Fruit fly (Drosophila melanogaster): ENCODE measurements around the gene Ncoa6.

The Ncoa6 gene

dm6 chr2L:5306373-5306997 lies 20.0 kb downstream of the Ncoa6 start (continued):
- TF ChIP-seq en (GFP tag; optimal IDR thresholded peaks at IDR 0.05) (no peak), CG6272 (GFP tag; IDR thresholded peaks at IDR 0.05) (no peak), klu (GFP tag; IDR thresholded peaks at IDR 0.05) (no peak), CG17359 (tag; optimal IDR thresholded peaks at IDR 0.05) (no peak), otp (GFP tag; IDR thresholded peaks at IDR 0.05) (0 out of 3 replicates have a peak, but pooled peaks have one; percentile 20), Abd-B (GFP tag; optimal IDR thresholded peaks at IDR 0.05) (no peak), Oaz (GFP tag; IDR thresholded peaks at IDR 0.05) (no peak), Dll (GFP tag; IDR thresholded peaks at IDR 0.05; ENCODE audit: partially characterized antibody) (no peak), CG4424 (GFP tag; optimal IDR thresholded peaks at IDR 0.05) (no peak), Tbp (GFP tag; optimal IDR thresholded peaks at IDR 0.05) (no peak), Sry-δ (GFP tag; optimal IDR thresholded peaks at IDR 0.05) (no peak), CG8944 (GFP tag; optimal IDR thresholded peaks at IDR 0.05) (no peak), gro (GFP tag; optimal IDR thresholded peaks at IDR 0.05) (no peak), nerfin-1 (tag; optimal IDR thresholded peaks at IDR 0.05) (peak; percentile 75), CG9932 (GFP tag; IDR thresholded peaks at IDR 0.05) (0 out of 2 replicates have a peak, but pooled peaks have one; percentile 13), CG7963 (GFP tag; IDR thresholded peaks at IDR 0.05; ENCODE audit: partially characterized antibody) (no peak), CG6813 (GFP tag; optimal IDR thresholded peaks at IDR 0.05) (peak; percentile 5), Bgb (GFP tag; IDR thresholded peaks at IDR 0.05; ENCODE audit: partially characterized antibody) (peak; percentile 21; the same call in 1 of the 2 replicates), esg (GFP tag; conservative IDR thresholded peaks at IDR 0.05) (no peak), unc-4 (GFP tag; IDR thresholded peaks at IDR 0.05; ENCODE audit: partially characterized antibody) (no peak), sr (GFP tag; IDR thresholded peaks at IDR 0.05) (no peak), amos (GFP tag; IDR thresholded peaks at IDR 0.05; ENCODE audit: partially characterized antibody) (no peak), org-1 (GFP tag; optimal IDR thresholded peaks at IDR 0.05) (no peak), vfl (GFP tag; optimal IDR thresholded peaks at IDR 0.05) (no peak), CG2199 (GFP tag; IDR thresholded peaks at IDR 0.05) (0 out of 3 replicates have a peak, but pooled peaks have one; percentile 48), Trl (optimal IDR thresholded peaks at IDR 0.05) (peak; percentile 64 to 85), Trl (GFP tag; optimal IDR thresholded peaks at IDR 0.05) (peak; percentile 22), bcd (GFP tag; optimal IDR thresholded peaks at IDR 0.05) (peak; percentile 9), cg (GFP tag; optimal IDR thresholded peaks at IDR 0.05) (peak; percentile 90), CG7987 (GFP tag; optimal IDR thresholded peaks at IDR 0.05) (no peak), MBD-R2 (GFP tag; IDR thresholded peaks at IDR 0.05) (0 out of 2 replicates have a peak, but pooled peaks have one; percentile 23), tin (GFP tag; optimal IDR thresholded peaks at IDR 0.05) (no peak), CG6683 (GFP tag; optimal IDR thresholded peaks at IDR 0.05) (no peak), lbe (GFP tag; optimal IDR thresholded peaks at IDR 0.05) (no peak), kni (GFP tag; optimal IDR thresholded peaks at IDR 0.05) (peak; percentile 42), nom (GFP tag; optimal IDR thresholded peaks at IDR 0.05) (peak; percentile 13), Pdp1 (GFP tag; optimal IDR thresholded peaks at IDR 0.05) (peak in 1 of 2 experiments; percentile 91), CTCF (GFP tag; optimal IDR thresholded peaks at IDR 0.05) (peak; percentile 23), Gug (GFP tag; IDR thresholded peaks at IDR 0.05) (no peak), fd3F (GFP tag; optimal IDR thresholded peaks at IDR 0.05) (no peak), Hr51 (GFP tag; optimal IDR thresholded peaks at IDR 0.05) (no peak), seq (GFP tag; IDR thresholded peaks at IDR 0.05) (peak; percentile 40; the same call in 1 of the 2 replicates), run (tag; optimal IDR thresholded peaks at IDR 0.05) (no peak), inv (GFP tag; IDR thresholded peaks at IDR 0.05; ENCODE audit: partially characterized antibody) (no peak), gsb (GFP tag; IDR thresholded peaks at IDR 0.05) (no peak), Ssrp (tag; optimal IDR thresholded peaks at IDR 0.05) (no peak), CG1832 (GFP tag; optimal IDR thresholded peaks at IDR 0.05) (peak; percentile 40), Aef1 (GFP tag; IDR thresholded peaks at IDR 0.05) (peak; percentile 12; the same call in 1 of the 3 replicates), pros (GFP tag; optimal IDR thresholded peaks at IDR 0.05) (peak; percentile 77), TFAM (GFP tag; optimal IDR thresholded peaks at IDR 0.05) (no peak)

Data from whole organism, embryonic.